Fruit fly (Drosophila melanogaster) whole organism, prepupa: ENCODE data around the gene MICU3.

Source experiments
- CG10631 ChIP-seq: fragments of 200-800 bp; sonication (Bioruptor generic); optimal IDR thresholded peaks from 2 replicates; lab custom pipeline; 2016; ENCODE audit warnings: missing biosample characterization, missing genetic modification characterization
- CG10669 ChIP-seq: fragments of 200-800 bp; sonication (Bioruptor generic); optimal IDR thresholded peaks from 3 replicates; lab custom pipeline; 2018; ENCODE audit warnings: missing biosample characterization, mild to moderate bottlenecking, missing genetic modification characterization, moderate library complexity
- CG11294 ChIP-seq: fragments of 200-800 bp; sonication (Bioruptor generic); IDR thresholded peaks from 2 replicates; pipeline ENCODE4 v1.3.6; 2022; ENCODE audit warnings: missing biosample characterization, missing genetic modification characterization
- CG11762 ChIP-seq: fragments of 200-800 bp; sonication (Bioruptor generic); optimal IDR thresholded peaks from 3 replicates; lab custom pipeline; 2016; ENCODE audit warnings: missing biosample characterization, missing genetic modification characterization; ENCODE audit not compliant: insufficient read depth
- CG11902 ChIP-seq: fragments of 200-800 bp; sonication (Bioruptor generic); optimal IDR thresholded peaks from 3 replicates; lab custom pipeline; 2016; ENCODE audit warnings: missing biosample characterization, missing genetic modification characterization
- CG1621 ChIP-seq: fragments of 200-800 bp; sonication (Bioruptor generic); optimal IDR thresholded peaks from 3 replicates; lab custom pipeline; 2018; ENCODE audit warnings: missing biosample characterization, mild to moderate bottlenecking, missing genetic modification characterization
- CG3032 ChIP-seq: fragments of 200-800 bp; optimal IDR thresholded peaks from 2 replicates; lab custom pipeline; 2019; ENCODE audit warnings: missing biosample characterization, mild to moderate bottlenecking, missing genetic modification characterization, moderate library complexity
- CG31627 ChIP-seq: fragments of 200-800 bp; sonication (Bioruptor generic); optimal IDR thresholded peaks from 3 replicates; lab custom pipeline; 2016; ENCODE audit warnings: missing biosample characterization, missing genetic modification characterization
- CG32006 ChIP-seq: fragments of 200-800 bp; sonication (Bioruptor generic); optimal IDR thresholded peaks from 3 replicates; lab custom pipeline; 2017; ENCODE audit warnings: missing biosample characterization, mild to moderate bottlenecking, missing genetic modification characterization
- CG34406 ChIP-seq: fragments of 200-800 bp; sonication (Bioruptor generic); optimal IDR thresholded peaks from 3 replicates; lab custom pipeline; 2016; ENCODE audit warnings: missing biosample characterization, missing genetic modification characterization
- CG3919 ChIP-seq: fragments of 200-800 bp; sonication (Bioruptor generic); optimal IDR thresholded peaks from 3 replicates; lab custom pipeline; 2016; ENCODE audit warnings: missing biosample characterization, missing genetic modification characterization
- CG6163 ChIP-seq: fragments of 200-800 bp; sonication (Bioruptor generic); IDR thresholded peaks from 3 replicates; pipeline ENCODE4 v1.3.6; 2022; ENCODE audit warnings: missing biosample characterization, missing genetic modification characterization
- CG6276 ChIP-seq: fragments of 200-800 bp; sonication (Bioruptor generic); optimal IDR thresholded peaks from 2 replicates; lab custom pipeline; 2017; ENCODE audit warnings: missing biosample characterization, mild to moderate bottlenecking, missing genetic modification characterization
- CG6792 ChIP-seq: fragments of 200-800 bp; sonication (Bioruptor generic); optimal IDR thresholded peaks from 3 replicates; lab custom pipeline; 2016; ENCODE audit warnings: missing biosample characterization, missing genetic modification characterization
- CG6854 ChIP-seq: fragments of 200-800 bp; sonication (Bioruptor generic); optimal IDR thresholded peaks from 2 replicates; lab custom pipeline; 2017; ENCODE audit warnings: missing biosample characterization, mild to moderate bottlenecking, missing genetic modification characterization
- CG7368 ChIP-seq: fragments of 200-800 bp; sonication (Bioruptor generic); optimal IDR thresholded peaks from 3 replicates; lab custom pipeline; 2016; ENCODE audit warnings: missing biosample characterization, missing genetic modification characterization
- CG8119 ChIP-seq: fragments of 200-800 bp; sonication (Bioruptor generic); IDR thresholded peaks from 3 replicates; pipeline ENCODE4 v1.3.6; 2022; ENCODE audit warnings: missing biosample characterization, missing genetic modification characterization
- CG8319 ChIP-seq: fragments of 200-800 bp; sonication (Bioruptor generic); optimal IDR thresholded peaks from 3 replicates; lab custom pipeline; 2016; ENCODE audit warnings: missing biosample characterization, missing genetic modification characterization
- CG9139 ChIP-seq: fragments of 200-800 bp; sonication (Bioruptor generic); optimal IDR thresholded peaks from 3 replicates; lab custom pipeline; 2017; ENCODE audit warnings: missing biosample characterization, mild to moderate bottlenecking, missing genetic modification characterization
- Eip75B ChIP-seq: fragments of 200-800 bp; sonication (Bioruptor generic); optimal IDR thresholded peaks from 3 replicates; lab custom pipeline; 2016; ENCODE audit warnings: missing biosample characterization, missing genetic modification characterization
- Eip78C ChIP-seq: fragments of 200-800 bp; sonication (Bioruptor generic); peaks from one replicate; lab custom pipeline; 2016; ENCODE audit warnings: missing biosample characterization, missing genetic modification characterization
- Eip93F ChIP-seq: fragments of 200-800 bp; sonication (Bioruptor generic); optimal IDR thresholded peaks from 2 replicates; lab custom pipeline; 2016; ENCODE audit warnings: missing biosample characterization, mild to moderate bottlenecking, missing genetic modification characterization
- Ets21C ChIP-seq: fragments of 200-800 bp; sonication (Bioruptor generic); optimal IDR thresholded peaks from 3 replicates; lab custom pipeline; 2016; ENCODE audit warnings: missing biosample characterization, missing genetic modification characterization
- Ets96B ChIP-seq: fragments of 200-800 bp; optimal IDR thresholded peaks from 2 replicates; lab custom pipeline; 2019; ENCODE audit warnings: missing biosample characterization, mild to moderate bottlenecking, missing genetic modification characterization, moderate library complexity
- Hr39 ChIP-seq: fragments of 200-800 bp; sonication (Bioruptor generic); optimal IDR thresholded peaks from 2 replicates; lab custom pipeline; 2016; ENCODE audit warnings: missing biosample characterization, missing genetic modification characterization
- Hr4 ChIP-seq: fragments of 200-800 bp; sonication (Bioruptor generic); optimal IDR thresholded peaks from 3 replicates; lab custom pipeline; 2016; ENCODE audit warnings: missing biosample characterization, missing genetic modification characterization
- Lpt ChIP-seq: fragments of 200-800 bp; sonication (Bioruptor generic); optimal IDR thresholded peaks from 3 replicates; lab custom pipeline; 2016; ENCODE audit warnings: missing biosample characterization, missing genetic modification characterization
- Met ChIP-seq: fragments of 200-800 bp; sonication (Bioruptor generic); optimal IDR thresholded peaks from 3 replicates; lab custom pipeline; 2016; ENCODE audit warnings: missing biosample characterization, missing genetic modification characterization
- Smox ChIP-seq: fragments of 200-800 bp; sonication (Bioruptor generic); optimal IDR thresholded peaks from 3 replicates; lab custom pipeline; 2016; ENCODE audit warnings: missing biosample characterization, missing genetic modification characterization
- Sox102F ChIP-seq: fragments of 200-800 bp; sonication (Bioruptor generic); optimal IDR thresholded peaks from 2 replicates; lab custom pipeline; 2016; ENCODE audit warnings: missing biosample characterization, mild to moderate bottlenecking, missing genetic modification characterization
- Sox14 ChIP-seq: fragments of 200-800 bp; sonication (Bioruptor generic); optimal IDR thresholded peaks from 3 replicates; lab custom pipeline; 2016; ENCODE audit warnings: missing biosample characterization, missing genetic modification characterization
- Sox15 ChIP-seq: fragments of 200-800 bp; sonication (Bioruptor generic); optimal IDR thresholded peaks from 3 replicates; lab custom pipeline; 2016; ENCODE audit warnings: missing biosample characterization, missing genetic modification characterization
- achi ChIP-seq: fragments of 200-800 bp; sonication (Bioruptor generic); optimal IDR thresholded peaks from 3 replicates; lab custom pipeline; 2016; ENCODE audit warnings: missing biosample characterization, missing genetic modification characterization
- cyc ChIP-seq: fragments of 200-800 bp; sonication (Bioruptor generic); optimal IDR thresholded peaks from 3 replicates; lab custom pipeline; 2016; ENCODE audit warnings: missing biosample characterization, missing genetic modification characterization
- dac ChIP-seq: fragments of 200-800 bp; sonication (Bioruptor generic); optimal IDR thresholded peaks from 2 replicates; lab custom pipeline; 2017; ENCODE audit warnings: missing biosample characterization, mild to moderate bottlenecking, missing genetic modification characterization
- dsx ChIP-seq: fragments of 200-800 bp; optimal IDR thresholded peaks from 3 replicates; lab custom pipeline; 2019; ENCODE audit warnings: missing biosample characterization, mild to moderate bottlenecking, missing genetic modification characterization, moderate library complexity; ENCODE audit not compliant: poor library complexity, severe bottlenecking
- esn ChIP-seq: fragments of 200-800 bp; sonication (Bioruptor generic); optimal IDR thresholded peaks from 2 replicates; lab custom pipeline; 2016; ENCODE audit warnings: missing biosample characterization, mild to moderate bottlenecking, missing genetic modification characterization, moderate library complexity
- fd85E ChIP-seq: fragments of 200-800 bp; sonication (Bioruptor generic); optimal IDR thresholded peaks from 3 replicates; lab custom pipeline; 2016; ENCODE audit warnings: missing biosample characterization, missing genetic modification characterization
- lz ChIP-seq: fragments of 200-800 bp; sonication (Bioruptor generic); optimal IDR thresholded peaks from 3 replicates; lab custom pipeline; 2016; ENCODE audit warnings: missing biosample characterization, missing genetic modification characterization
- net ChIP-seq: fragments of 200-800 bp; sonication (Bioruptor generic); optimal IDR thresholded peaks from 3 replicates; lab custom pipeline; 2016; ENCODE audit warnings: missing biosample characterization, missing genetic modification characterization
- pdm3 ChIP-seq: fragments of 200-800 bp; sonication (Bioruptor generic); optimal IDR thresholded peaks from 3 replicates; lab custom pipeline; 2016; ENCODE audit warnings: missing biosample characterization, missing genetic modification characterization
- salr ChIP-seq, 2 experiments: fragments of 200-800 bp; sonication (Bioruptor generic); optimal IDR thresholded peaks; 3 replicates each; lab custom pipeline; 2016 to 2018; ENCODE audit warnings: missing biosample characterization in 2 of 2, missing genetic modification characterization in 2 of 2, mild to moderate bottlenecking in 1 of 2
- spab ChIP-seq: fragments of 200-800 bp; sonication (Bioruptor generic); optimal IDR thresholded peaks from 2 replicates; lab custom pipeline; 2017; ENCODE audit warnings: missing biosample characterization, mild to moderate bottlenecking, missing genetic modification characterization, missing genetic modification reagents
- ss ChIP-seq, 2 experiments: fragments of 200-800 bp; sonication (Bioruptor generic); optimal IDR thresholded peaks; 2 replicates in 1 of 2; 3 replicates in 1 of 2; lab custom pipeline; 2017 to 2018; ENCODE audit warnings: mild to moderate bottlenecking in 2 of 2, missing biosample characterization in 2 of 2, missing genetic modification characterization in 2 of 2, moderate library complexity in 1 of 2
- svp ChIP-seq: fragments of 200-800 bp; sonication (Bioruptor generic); peaks from one replicate; lab custom pipeline; 2016; ENCODE audit warnings: missing biosample characterization, missing genetic modification characterization
- vri ChIP-seq: fragments of 200-800 bp; sonication (Bioruptor generic); optimal IDR thresholded peaks from 3 replicates; lab custom pipeline; 2016; ENCODE audit warnings: missing biosample characterization, mild to moderate bottlenecking, missing genetic modification characterization

Gene MICU3

DNA sequence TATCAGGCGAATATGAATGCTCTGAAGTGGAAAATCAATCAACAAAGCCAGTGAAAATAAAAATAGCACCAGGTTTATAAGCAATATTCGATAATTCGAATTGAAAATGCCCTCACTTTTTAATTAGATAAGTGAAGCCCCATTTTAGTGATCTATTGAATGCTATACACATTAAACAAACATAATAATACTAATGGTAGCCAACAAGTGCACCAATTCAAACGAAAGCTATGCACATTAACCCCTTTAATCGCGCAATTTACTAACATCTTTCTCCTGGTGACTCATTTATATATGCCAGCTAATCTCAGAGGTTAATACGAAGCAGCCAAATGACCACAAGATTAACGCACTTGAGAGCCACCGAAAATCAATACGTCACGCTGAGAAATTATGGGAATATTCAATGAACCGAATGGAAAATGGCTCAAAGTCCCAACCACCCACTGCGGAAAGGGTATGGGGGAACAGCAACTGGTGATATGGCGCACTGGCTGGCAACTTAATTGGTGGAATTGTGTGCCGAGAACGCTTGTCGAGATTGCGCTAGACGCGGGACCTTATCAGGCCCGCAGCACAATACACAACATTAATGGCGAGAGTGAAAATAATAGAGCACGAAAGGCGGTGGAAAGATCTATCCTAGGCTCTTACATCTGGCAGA is 12.4 kb downstream of the MICU3 start (continued):
- TF ChIP-seq CG1621 (tag; lab: Kevin White, UChicago) = no peak
- no peak for TF ChIP-seq salr (GFP tag; optimal IDR thresholded peaks at IDR 0.05; lab: Kevin White, UChicago)
- no peak for TF ChIP-seq CG11294 (GFP tag; lab: Robert Waterston, UW)
- TF ChIP-seq CG6276 (GFP tag; lab: Kevin White, UChicago) = no peak
- TF ChIP-seq Hr4 = no peak
- no peak for TF ChIP-seq cyc (GFP tag; lab: Kevin White, UChicago)
- no peak for TF ChIP-seq Sox14 (GFP tag; lab: Kevin White, UChicago)
- TF ChIP-seq Smox (GFP tag; lab: Kevin White, UChicago) = no peak
- TF ChIP-seq svp (GFP tag; lab: Kevin White, UChicago) = peak; percentile 90
- no peak for TF ChIP-seq CG32006 (GFP tag; lab: Kevin White, UChicago)
- TF ChIP-seq ss (GFP tag; optimal IDR thresholded peaks at IDR 0.05; lab: Kevin White, UChicago) = no peak
- TF ChIP-seq spab (GFP tag; lab: Kevin White, UChicago) = peak; percentile 29
- no peak for TF ChIP-seq fd85E

DNA sequence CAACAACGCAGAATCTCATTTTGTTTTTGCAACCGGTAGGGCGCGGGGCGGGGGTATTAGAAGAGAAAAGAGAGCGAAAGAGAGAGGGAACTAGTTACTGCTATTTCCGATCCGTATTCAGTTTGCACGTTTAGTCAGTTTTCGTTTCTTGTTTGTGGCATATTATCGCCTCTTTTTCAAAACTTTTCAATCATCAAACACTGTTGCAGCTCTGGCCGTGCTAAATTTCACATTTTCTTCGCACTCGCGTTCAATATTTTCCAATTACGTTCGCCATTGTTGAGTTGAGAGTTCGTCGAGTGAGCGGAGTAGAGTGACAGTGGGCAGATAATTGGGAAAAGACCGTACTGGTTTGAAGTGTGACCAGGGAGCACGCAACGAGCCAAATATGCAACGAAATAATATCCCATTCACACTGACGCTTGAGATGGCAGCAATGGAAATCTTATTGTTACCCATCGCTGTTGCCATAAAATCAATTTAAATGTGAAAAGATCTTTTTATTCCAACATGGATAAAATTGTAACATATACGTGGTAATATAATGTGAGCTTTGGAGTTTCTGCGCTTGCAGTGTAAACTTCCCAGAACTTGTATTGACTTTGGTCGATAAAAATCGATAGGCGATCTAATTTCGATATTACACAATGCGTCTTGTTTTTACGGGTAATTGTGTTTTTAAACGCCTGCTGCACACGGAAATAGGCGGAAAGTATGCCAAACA is 14.0 kb downstream of the MICU3 start, which contains the start of the genes Ire1 and Mrm2:
Gene Ire1 (minus strand): TSS at position 296 of the 724 bp plus-strand sequence.
Gene Mrm2 (plus strand): TSS at position 615 of the 724 bp plus-strand sequence.
- TF ChIP-seq Ets21C = peak; percentile 75
- TF ChIP-seq spab (GFP tag; lab: Kevin White, UChicago) = peak; percentile 37
- TF ChIP-seq net (GFP tag; lab: Kevin White, UChicago) = peak; percentile 9
- peak; percentile 92 for TF ChIP-seq svp (GFP tag; lab: Kevin White, UChicago)
- peak; percentile 55 for TF ChIP-seq achi (GFP tag; lab: Kevin White, UChicago)
- peak; percentile 71 for TF ChIP-seq CG6854
- peak; percentile 19 for TF ChIP-seq Sox102F
- TF ChIP-seq Smox (GFP tag; lab: Kevin White, UChicago) = peak; percentile 68
- peak in 1 of 2 experiments; percentile 63 for TF ChIP-seq ss (GFP tag; optimal IDR thresholded peaks at IDR 0.05; lab: Kevin White, UChicago)
- peak; percentile 87 for TF ChIP-seq cyc (GFP tag; lab: Kevin White, UChicago)
- TF ChIP-seq salr (GFP tag; optimal IDR thresholded peaks at IDR 0.05; lab: Kevin White, UChicago) = peak; percentile 23 to 29
- TF ChIP-seq vri (GFP tag; lab: Kevin White, UChicago) = peak; percentile 49
- peak; percentile 80 for TF ChIP-seq CG10631 (GFP tag; lab: Kevin White, UChicago)
- TF ChIP-seq esn = peak; percentile 79
- TF ChIP-seq CG10669 (GFP tag; lab: Kevin White, UChicago) = peak; percentile 60
- peak; percentile 50 for TF ChIP-seq CG7368
- TF ChIP-seq Eip75B (GFP tag; lab: Kevin White, UChicago) = peak; percentile 76
- peak; percentile 42 for TF ChIP-seq CG34406 (GFP tag; lab: Kevin White, UChicago)
- TF ChIP-seq CG8319 = peak; percentile 21
- peak; percentile 91 for TF ChIP-seq CG31627
- TF ChIP-seq pdm3 (GFP tag; lab: Kevin White, UChicago) = peak; percentile 78
- peak; percentile 50 for TF ChIP-seq dac (GFP tag; lab: Kevin White, UChicago)
- TF ChIP-seq CG6163 (GFP tag; lab: Robert Waterston, UW) = peak; percentile 64
- TF ChIP-seq Hr4 = peak; percentile 79
- TF ChIP-seq Eip93F (GFP tag; lab: Kevin White, UChicago) = no peak
- TF ChIP-seq CG3032 (tag; lab: Kevin White, UChicago) = peak; percentile 78
- TF ChIP-seq lz = peak; percentile 82
- TF ChIP-seq Hr39 (GFP tag; lab: Kevin White, UChicago) = peak; percentile 90
- TF ChIP-seq CG11902 (GFP tag; lab: Kevin White, UChicago) = peak; percentile 77
- peak; percentile 87 for TF ChIP-seq CG1621 (tag; lab: Kevin White, UChicago)
- no peak for TF ChIP-seq Lpt
- peak; percentile 72 for TF ChIP-seq Met (GFP tag; lab: Kevin White, UChicago)
- TF ChIP-seq CG6792 (GFP tag; lab: Kevin White, UChicago) = peak; percentile 49
- TF ChIP-seq CG9139 (GFP tag; lab: Kevin White, UChicago) = no peak
- TF ChIP-seq Ets96B = peak; percentile 40
- peak; percentile 88 for TF ChIP-seq Sox14 (GFP tag; lab: Kevin White, UChicago)
- TF ChIP-seq Eip78C (GFP tag; lab: Kevin White, UChicago) = peak; percentile 74
- peak; percentile 51 for TF ChIP-seq dsx (GFP tag; lab: Kevin White, UChicago)
- TF ChIP-seq CG8119 (GFP tag; lab: Robert Waterston, UW) = no peak; the same call in 2 of the 3 replicates
- peak; percentile 31 for TF ChIP-seq CG6276 (GFP tag; lab: Kevin White, UChicago)
- peak; percentile 59 for TF ChIP-seq CG3919
- peak; percentile 80 for TF ChIP-seq Sox15 (GFP tag; lab: Kevin White, UChicago)
- no peak for TF ChIP-seq CG11762 (GFP tag; lab: Kevin White, UChicago)
